Worm (Caenorhabditis elegans) whole organism, late embryonic: ENCODE data around the gene C14A6.13.

Experiments used
- Y22D7AL.16 ChIP-seq: sonication (generic microtip); optimal IDR thresholded peaks from 2 replicates; lab custom pipeline; 2016; ENCODE audit warnings: missing genetic modification characterization, missing compliant biosample characterization
- ama-1 ChIP-seq: fragments of 150-350 bp; optimal IDR thresholded peaks from 2 replicates; lab custom pipeline; 2014
- ceh-19 ChIP-seq: fragments of 200-800 bp; sonication (Bioruptor generic); optimal IDR thresholded peaks from 2 replicates; lab custom pipeline; 2018; ENCODE audit warnings: mild to moderate bottlenecking, missing genetic modification characterization, missing compliant biosample characterization
- ceh-9 ChIP-seq: sonication (generic microtip); optimal IDR thresholded peaks from 2 replicates; lab custom pipeline; 2016; ENCODE audit warnings: mild to moderate bottlenecking, missing genetic modification characterization, inconsistent platforms, missing compliant biosample characterization
- dmd-4 ChIP-seq: sonication (generic microtip); optimal IDR thresholded peaks from 2 replicates; lab custom pipeline; 2016; ENCODE audit warnings: borderline replicate concordance, missing genetic modification characterization, missing compliant biosample characterization
- dve-1 ChIP-seq: sonication (generic microtip); optimal IDR thresholded peaks from 2 replicates; lab custom pipeline; 2017; ENCODE audit warnings: antibody characterized with exemption, mild to moderate bottlenecking, missing genetic modification characterization, missing compliant biosample characterization
- fax-1 ChIP-seq: sonication (generic microtip); optimal IDR thresholded peaks from 2 replicates; lab custom pipeline; 2016; ENCODE audit warnings: missing genotype, missing genetic modification characterization, missing compliant biosample characterization
- sox-2 ChIP-seq: fragments of 200-800 bp; sonication (Bioruptor generic); IDR thresholded peaks from 2 replicates; pipeline ENCODE4 v1.3.6; 2022; ENCODE audit warnings: missing genetic modification reagents, missing genetic modification characterization, missing compliant biosample characterization
- tbx-2 ChIP-seq: sonication (generic microtip); optimal IDR thresholded peaks from 2 replicates; lab custom pipeline; 2016; ENCODE audit warnings: missing genetic modification characterization, missing compliant biosample characterization
- unc-55 ChIP-seq: sonication (generic microtip); optimal IDR thresholded peaks from 2 replicates; lab custom pipeline; 2017; ENCODE audit warnings: missing biosample characterization, missing genetic modification reagents, missing genetic modification characterization

DNA sequence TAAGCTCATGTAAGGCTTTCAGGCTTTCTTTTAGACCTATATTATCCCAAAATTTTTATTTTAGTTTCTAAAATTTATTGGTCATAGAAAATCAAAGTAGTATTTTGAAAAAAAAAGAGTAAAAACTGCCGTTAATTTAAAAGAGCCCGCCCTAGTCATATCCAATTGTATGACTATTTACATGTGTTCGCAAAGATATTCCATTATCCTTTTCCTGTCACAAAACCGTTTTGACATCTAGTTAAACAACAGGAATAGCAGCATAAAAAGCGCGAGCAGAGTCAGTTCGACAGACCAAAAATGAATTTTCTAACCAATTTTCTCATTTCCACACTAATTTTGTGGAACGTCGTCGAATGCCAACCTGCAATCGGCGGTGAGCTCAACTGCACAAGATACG is 33.9 kb upstream of the C14A6.13 start, which contains the start of gene F16H6.3:
- no peak for TF ChIP-seq dve-1 (tag; lab: Kevin White, UChicago)
- TF ChIP-seq fax-1 (tag; lab: Kevin White, UChicago): no peak
- TF ChIP-seq ama-1 (lab: Kevin White, UChicago): no peak
- TF ChIP-seq dmd-4: no peak
- TF ChIP-seq tbx-2 (tag; lab: Kevin White, UChicago): no peak
- no peak for TF ChIP-seq ceh-19 (GFP tag; lab: Kevin White, UChicago)
- no peak for TF ChIP-seq unc-55 (GFP tag; lab: Kevin White, UChicago)
- no peak for TF ChIP-seq sox-2
- no peak for TF ChIP-seq Y22D7AL.16 (tag; lab: Kevin White, UChicago)
- TF ChIP-seq ceh-9 (tag; lab: Kevin White, UChicago): no peak
